Fruit fly (Drosophila melanogaster) whole organism, embryonic: ENCODE results near the gene CG32812.
A peak's percentile ranks its signal among the peaks of the same experiment; 100 is the strongest.

Experiments
- Awh ChIP-seq: fragments of 200-800 bp; sonication (Bioruptor generic); IDR thresholded peaks from 2 replicates; pipeline ENCODE4, ENCODE4 v1.3.6; 2022; ENCODE audit warnings: missing biosample characterization, missing genetic modification characterization
- C15 ChIP-seq: fragments of 200-800 bp; sonication (Bioruptor generic); IDR thresholded peaks from 3 replicates; pipeline ENCODE4 v1.3.6; 2022; ENCODE audit warnings: missing biosample characterization, missing genetic modification characterization
- CG11504 ChIP-seq: fragments of 200-800 bp; sonication (Bioruptor generic); optimal IDR thresholded peaks from 3 replicates; lab custom pipeline; 2019; ENCODE audit warnings: missing biosample characterization, mild to moderate bottlenecking, missing genetic modification characterization, moderate library complexity
- CG11695 ChIP-seq: fragments of 200-800 bp; sonication (Bioruptor generic); IDR thresholded peaks from 3 replicates; pipeline ENCODE4 v1.3.6; 2022; ENCODE audit warnings: missing biosample characterization, missing genetic modification characterization
- CG12071 ChIP-seq: fragments of 200-800 bp; sonication (Bioruptor generic); optimal IDR thresholded peaks from 3 replicates; lab custom pipeline; 2018; ENCODE audit warnings: missing biosample characterization, mild to moderate bottlenecking, missing genetic modification characterization
- CG12769 ChIP-seq: fragments of 200-800 bp; sonication (Bioruptor generic); optimal IDR thresholded peaks from 2 replicates; lab custom pipeline; 2019; ENCODE audit warnings: missing biosample characterization, mild to moderate bottlenecking, missing genetic modification characterization, moderate library complexity
- CG13287 ChIP-seq: fragments of 200-800 bp; sonication (Bioruptor generic); IDR thresholded peaks from 2 replicates; pipeline ENCODE4 v1.3.6; 2022; ENCODE audit warnings: missing biosample characterization, missing genetic modification characterization; ENCODE audit not compliant: partially characterized antibody
- CG13894 ChIP-seq: fragments of 200-800 bp; sonication (Bioruptor generic); optimal IDR thresholded peaks from 3 replicates; lab custom pipeline; 2018; ENCODE audit warnings: missing biosample characterization, mild to moderate bottlenecking, missing genetic modification characterization, moderate library complexity
- CG15269 ChIP-seq: fragments of 200-800 bp; sonication (Bioruptor generic); optimal IDR thresholded peaks from 2 replicates; lab custom pipeline; 2018; ENCODE audit warnings: missing biosample characterization, mild to moderate bottlenecking, missing genetic modification characterization, moderate library complexity
- CG31441 ChIP-seq: fragments of 200-800 bp; sonication (Bioruptor generic); IDR thresholded peaks from 2 replicates; pipeline ENCODE4 v1.3.6; 2022; ENCODE audit warnings: missing biosample characterization, missing genetic modification characterization
- CG34376 ChIP-seq: fragments of 200-800 bp; sonication (Bioruptor generic); optimal IDR thresholded peaks from 2 replicates; lab custom pipeline; 2018; ENCODE audit warnings: missing biosample characterization, mild to moderate bottlenecking, missing genetic modification characterization
- CG3726 ChIP-seq: fragments of 200-800 bp; sonication (Bioruptor generic); IDR thresholded peaks from 3 replicates; pipeline ENCODE4, ENCODE4 v1.3.6; 2022; ENCODE audit warnings: missing biosample characterization, missing genetic modification characterization
- CG5953 ChIP-seq: fragments of 200-800 bp; sonication (Bioruptor generic); IDR thresholded peaks from 2 replicates; pipeline ENCODE4 v1.3.6; 2022; ENCODE audit warnings: missing biosample characterization, missing genetic modification characterization
- CG6254 ChIP-seq: fragments of 200-800 bp; sonication (Bioruptor generic); optimal IDR thresholded peaks from 3 replicates; lab custom pipeline; 2017; ENCODE audit warnings: mild to moderate bottlenecking, missing biosample characterization, missing genetic modification reagents, missing genetic modification characterization
- CG7786 ChIP-seq: fragments of 200-800 bp; sonication (Bioruptor generic); optimal IDR thresholded peaks from 2 replicates; lab custom pipeline; 2016; ENCODE audit warnings: missing biosample characterization, missing genetic modification characterization
- CG7987 ChIP-seq: fragments of 200-800 bp; sonication (Bioruptor generic); optimal IDR thresholded peaks from 2 replicates; lab custom pipeline; 2018; ENCODE audit warnings: missing biosample characterization, mild to moderate bottlenecking, missing genetic modification characterization, moderate library complexity
- CG8089 ChIP-seq: fragments of 200-800 bp; sonication (Bioruptor generic); optimal IDR thresholded peaks from 3 replicates; lab custom pipeline; 2016; ENCODE audit warnings: missing biosample characterization, missing genetic modification characterization
- CG8290 ChIP-seq, 3 experiments: fragments of 200-800 bp; sonication (Bioruptor generic); optimal IDR thresholded peaks; 2 replicates each; lab custom pipeline; 2016 to 2019; ENCODE audit warnings: missing biosample characterization in 3 of 3, missing genetic modification characterization in 3 of 3, mild to moderate bottlenecking in 2 of 3, moderate library complexity in 1 of 3
- Dll ChIP-seq: fragments of 200-800 bp; sonication (Bioruptor generic); IDR thresholded peaks from 4 replicates; pipeline ENCODE4 v1.3.6; 2022; ENCODE audit warnings: missing biosample characterization, missing genetic modification characterization; ENCODE audit not compliant: partially characterized antibody
- GATAe ChIP-seq: fragments of 200-800 bp; sonication (Bioruptor generic); conservative IDR thresholded peaks from 2 replicates; pipeline ENCODE4 v1.3.6; 2022; ENCODE audit warnings: missing biosample characterization, missing genetic modification characterization
- H15 ChIP-seq: fragments of 200-800 bp; sonication (Bioruptor generic); IDR thresholded peaks from 3 replicates; pipeline ENCODE4 v1.3.6; 2022; ENCODE audit warnings: missing biosample characterization, missing genetic modification characterization
- Hmr ChIP-seq: fragments of 200-800 bp; sonication (Bioruptor generic); optimal IDR thresholded peaks from 3 replicates; lab custom pipeline; 2017; ENCODE audit warnings: mild to moderate bottlenecking, missing biosample characterization, missing genetic modification reagents, missing genetic modification characterization
- Jarid2 ChIP-seq: fragments of 200-800 bp; sonication (Bioruptor generic); optimal IDR thresholded peaks from 3 replicates; lab custom pipeline; 2017; ENCODE audit warnings: mild to moderate bottlenecking, missing biosample characterization, missing genetic modification reagents, missing genetic modification characterization
- Myb ChIP-seq: fragments of 200-800 bp; sonication (Bioruptor generic); optimal IDR thresholded peaks from 2 replicates; lab custom pipeline; 2016; ENCODE audit warnings: missing biosample characterization, missing genetic modification characterization
- Nf-YB ChIP-seq: fragments of 200-800 bp; sonication (Bioruptor generic); optimal IDR thresholded peaks from 3 replicates; lab custom pipeline; 2019; ENCODE audit warnings: missing biosample characterization, mild to moderate bottlenecking, missing genetic modification characterization, moderate library complexity
- Sox102F ChIP-seq: fragments of 200-800 bp; sonication (Bioruptor generic); optimal IDR thresholded peaks from 2 replicates; lab custom pipeline; 2018; ENCODE audit warnings: missing biosample characterization, mild to moderate bottlenecking, missing genetic modification characterization, moderate library complexity
- ase ChIP-seq: fragments of 200-800 bp; sonication (Bioruptor generic); IDR thresholded peaks from 3 replicates; pipeline ENCODE4 v1.3.6; 2022; ENCODE audit warnings: missing biosample characterization, missing genetic modification characterization
- cad ChIP-seq: fragments of >200 bp; optimal IDR thresholded peaks from 2 replicates; lab custom pipeline; 2017; ENCODE audit warnings: missing biosample characterization, missing genetic modification characterization
- chinmo ChIP-seq: fragments of 200-800 bp; sonication (Bioruptor generic); IDR thresholded peaks from 4 replicates; pipeline ENCODE4 v1.3.6; 2022; ENCODE audit warnings: missing biosample characterization, missing genetic modification characterization; ENCODE audit not compliant: partially characterized antibody
- crc ChIP-seq: fragments of 200-800 bp; sonication (Bioruptor generic); optimal IDR thresholded peaks from 2 replicates; lab custom pipeline; 2016; ENCODE audit warnings: missing biosample characterization, missing genetic modification characterization
- croc ChIP-seq: fragments of 200-800 bp; sonication (Bioruptor generic); conservative IDR thresholded peaks from 3 replicates; pipeline ENCODE4 v1.3.6; 2022; ENCODE audit warnings: missing biosample characterization, missing genetic modification characterization
- dmrt11E ChIP-seq: fragments of 200-800 bp; sonication (Bioruptor generic); optimal IDR thresholded peaks from 3 replicates; lab custom pipeline; 2018; ENCODE audit warnings: missing biosample characterization, mild to moderate bottlenecking, missing genetic modification characterization, moderate library complexity
- dysf ChIP-seq: fragments of 200-800 bp; sonication (Bioruptor generic); IDR thresholded peaks from 3 replicates; pipeline ENCODE4 v1.3.6; 2022; ENCODE audit warnings: missing biosample characterization, missing genetic modification characterization
- en ChIP-seq: fragments of 200-800 bp; sonication (Bioruptor generic); optimal IDR thresholded peaks from 2 replicates; lab custom pipeline; 2016; ENCODE audit warnings: missing biosample characterization, missing genetic modification characterization
- gfzf ChIP-seq: fragments of 200-800 bp; sonication (Bioruptor generic); optimal IDR thresholded peaks from 2 replicates; lab custom pipeline; 2016; ENCODE audit warnings: missing biosample characterization, mild to moderate bottlenecking, missing genetic modification characterization, moderate library complexity
- insv ChIP-seq, 2 experiments: fragments of 200-800 bp; sonication (Bioruptor generic); optimal IDR thresholded peaks; 3 replicates each; lab custom pipeline; 2016 to 2018; ENCODE audit warnings: missing biosample characterization in 2 of 2, missing genetic modification characterization in 2 of 2
- luna ChIP-seq: fragments of 200-800 bp; sonication (Bioruptor generic); optimal IDR thresholded peaks from 2 replicates; lab custom pipeline; 2016; ENCODE audit warnings: missing biosample characterization, missing genetic modification characterization
- pan ChIP-seq, 4 experiments: fragments of >200 bp in 3 of 4; fragments of 200-800 bp in 1 of 4; sonication (Bioruptor generic) in 1 of 4; optimal IDR thresholded peaks in 3 of 4; IDR thresholded peaks in 1 of 4; 2 replicates each; pipeline versions ENCODE4 v1.3.6 to Lab custom; 2017 to 2022; ENCODE audit warnings: missing biosample characterization in 2 of 4, missing genetic modification characterization in 2 of 4, mixed read lengths in 1 of 4
- pita ChIP-seq: fragments of 200-800 bp; sonication (Bioruptor generic); optimal IDR thresholded peaks from 2 replicates; lab custom pipeline; 2017; ENCODE audit warnings: missing biosample characterization, mild to moderate bottlenecking, missing genetic modification characterization
- salm ChIP-seq: fragments of 200-800 bp; sonication (Bioruptor generic); optimal IDR thresholded peaks from 2 replicates; lab custom pipeline; 2018; ENCODE audit warnings: missing biosample characterization, mild to moderate bottlenecking, missing genetic modification characterization
- sna ChIP-seq: fragments of 200-800 bp; sonication (Bioruptor generic); IDR thresholded peaks from 2 replicates; pipeline ENCODE4 v1.3.6; 2022; ENCODE audit warnings: missing biosample characterization, missing genetic modification characterization; ENCODE audit not compliant: partially characterized antibody
- sug ChIP-seq: fragments of 200-800 bp; optimal IDR thresholded peaks from 2 replicates; lab custom pipeline; 2019; ENCODE audit warnings: missing biosample characterization, mild to moderate bottlenecking, missing genetic modification characterization, moderate library complexity
- tll ChIP-seq, 2 experiments: fragments of 200-800 bp in 1 of 2; fragments of >200 bp in 1 of 2; sonication (Bioruptor generic) in 1 of 2; optimal IDR thresholded peaks; 2 replicates each; lab custom pipeline; 2017 to 2019; ENCODE audit warnings: missing biosample characterization in 2 of 2, missing genetic modification characterization in 2 of 2, mild to moderate bottlenecking in 1 of 2, moderate library complexity in 1 of 2
- trem ChIP-seq: fragments of 200-800 bp; optimal IDR thresholded peaks from 3 replicates; lab custom pipeline; 2019; ENCODE audit warnings: missing biosample characterization, mild to moderate bottlenecking, missing genetic modification characterization, moderate library complexity
- trh ChIP-seq: fragments of 200-800 bp; sonication (Bioruptor generic); optimal IDR thresholded peaks from 2 replicates; lab custom pipeline; 2016; ENCODE audit warnings: missing biosample characterization, missing genetic modification characterization
- unc-4 ChIP-seq: fragments of 200-800 bp; sonication (Bioruptor generic); IDR thresholded peaks from 2 replicates; pipeline ENCODE4 v1.3.6; 2022; ENCODE audit warnings: missing biosample characterization, missing genetic modification characterization; ENCODE audit not compliant: partially characterized antibody
- usp ChIP-seq: fragments of >200 bp; optimal IDR thresholded peaks from 2 replicates; lab custom pipeline; 2017; ENCODE audit warnings: missing biosample characterization, missing genetic modification characterization
- vvl ChIP-seq: fragments of 200-800 bp; sonication (Bioruptor generic); IDR thresholded peaks from 2 replicates; pipeline ENCODE4 v1.3.6; 2022; ENCODE audit warnings: missing biosample characterization, missing genetic modification characterization
- wek ChIP-seq: fragments of 200-800 bp; sonication (Bioruptor generic); optimal IDR thresholded peaks from 3 replicates; lab custom pipeline; 2018; ENCODE audit warnings: missing biosample characterization, mild to moderate bottlenecking, missing genetic modification characterization, moderate library complexity

Gene CG32812

DNA sequence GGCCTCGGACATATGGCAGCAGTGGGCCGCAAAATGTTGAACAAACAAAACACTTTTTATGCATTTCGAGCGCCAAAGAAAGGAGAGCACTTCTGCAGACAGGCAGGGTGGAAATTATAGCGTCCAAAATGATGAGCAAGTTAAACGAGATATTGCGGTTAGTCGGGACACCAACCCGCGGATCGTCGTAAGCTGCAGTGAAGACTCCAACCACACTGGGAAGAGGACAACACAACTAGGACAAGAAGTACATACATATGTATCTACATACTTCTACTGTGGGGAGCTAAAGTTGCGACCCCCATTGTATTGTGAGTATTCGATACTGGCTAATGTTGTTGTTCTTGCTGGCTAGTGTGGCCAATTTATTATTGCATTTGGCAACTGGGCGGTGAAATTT is 954 bp upstream of the CG32812 start (continued):
- TF ChIP-seq CG11695 (no peak), cad (no peak), pan (optimal IDR thresholded peaks at IDR 0.05; lab: Kevin White, UChicago) (no peak), pan (GFP tag; optimal IDR thresholded peaks at IDR 0.05 in 1 of 2, IDR thresholded peaks at IDR 0.05 in 1 of 2) (peak in 1 of 2 experiments; percentile 41), CG12769 (tag; lab: Kevin White, UChicago) (peak; percentile 39), pita (GFP tag; lab: Kevin White, UChicago) (peak; percentile 44), trh (no peak), Dll (GFP tag; lab: Robert Waterston, UW) (no peak), dysf (GFP tag; lab: Robert Waterston, UW) (no peak), gfzf (GFP tag; lab: Kevin White, UChicago) (peak; percentile 30), dmrt11E (tag; lab: Kevin White, UChicago) (no peak), CG15269 (tag; lab: Kevin White, UChicago) (no peak), CG8089 (GFP tag; lab: Kevin White, UChicago) (no peak), luna (no peak), Awh (GFP tag; lab: Robert Waterston, UW) (no peak), Myb (GFP tag; lab: Kevin White, UChicago) (no peak), insv (GFP tag; optimal IDR thresholded peaks at IDR 0.05; lab: Kevin White, UChicago) (no peak), C15 (GFP tag; lab: Robert Waterston, UW) (no peak), CG5953 (no peak), crc (no peak), salm (no peak), CG7987 (GFP tag; lab: Kevin White, UChicago) (no peak), Hmr (GFP tag; lab: Kevin White, UChicago) (peak; percentile 3), GATAe (GFP tag; lab: Robert Waterston, UW) (no peak), CG3726 (GFP tag; lab: Robert Waterston, UW) (no peak), CG8290 (GFP tag; optimal IDR thresholded peaks at IDR 0.05; lab: Kevin White, UChicago) (no peak), CG8290 (tag; optimal IDR thresholded peaks at IDR 0.05; lab: Kevin White, UChicago) (peak in 1 of 2 experiments; percentile 67), Jarid2 (GFP tag; lab: Kevin White, UChicago) (no peak), sug (no peak), CG34376 (GFP tag; lab: Kevin White, UChicago) (no peak), en (GFP tag; lab: Kevin White, UChicago) (no peak), CG6254 (no peak), CG31441 (GFP tag; lab: Robert Waterston, UW) (no peak), Sox102F (GFP tag; lab: Kevin White, UChicago) (no peak), sna (GFP tag; lab: Robert Waterston, UW) (no peak), ase (GFP tag; lab: Robert Waterston, UW) (no peak), chinmo (0 out of 4 replicates have a peak, but pooled peaks have one; percentile 38), CG13894 (tag; lab: Kevin White, UChicago) (no peak), croc (no peak), CG11504 (tag; lab: Kevin White, UChicago) (peak; percentile 6), H15 (GFP tag; lab: Robert Waterston, UW) (no peak)

DNA sequence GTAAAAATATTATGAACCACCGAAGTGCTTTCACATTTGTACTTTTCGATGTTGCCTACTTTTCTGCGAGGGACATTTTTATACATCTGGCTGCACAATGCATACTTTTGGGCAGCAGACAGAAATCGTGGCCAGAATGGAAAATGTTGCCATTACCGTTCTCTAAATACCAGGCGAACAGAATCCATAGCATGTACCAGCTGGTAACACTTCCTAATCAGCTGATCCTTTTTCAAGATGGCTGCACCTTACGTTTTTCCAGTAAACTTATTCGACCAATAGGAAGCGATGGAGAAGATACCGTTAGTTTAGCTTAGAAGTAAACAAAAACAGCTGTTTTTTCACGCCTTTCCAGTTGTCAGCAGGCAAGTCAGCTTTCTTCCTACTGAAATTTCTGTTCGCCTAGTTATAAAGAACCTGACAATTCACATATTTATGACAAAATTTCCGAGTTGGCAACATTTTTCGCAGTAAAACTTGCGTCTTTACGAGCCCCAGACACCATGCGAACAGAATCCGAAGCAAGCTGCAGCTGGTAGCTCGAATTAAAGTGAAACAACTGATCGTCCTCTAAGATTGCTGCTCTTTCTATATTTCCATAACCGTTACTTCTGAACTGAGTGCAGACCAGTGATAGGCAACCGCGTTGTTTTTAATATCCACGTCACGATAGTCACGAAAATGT is 2.0 kb downstream of the CG32812 start:
- 0 out of 4 replicates have a peak, but pooled peaks have one; percentile 14 for TF ChIP-seq Dll (GFP tag; lab: Robert Waterston, UW)
- no peak for TF ChIP-seq CG13287 (GFP tag; lab: Robert Waterston, UW)
- TF ChIP-seq trem (tag; lab: Kevin White, UChicago) = peak; percentile 22
- no peak for TF ChIP-seq vvl
- no peak for TF ChIP-seq tll (GFP tag; optimal IDR thresholded peaks at IDR 0.05; lab: Kevin White, UChicago)
- TF ChIP-seq wek (GFP tag; lab: Kevin White, UChicago) = no peak
- no peak for TF ChIP-seq CG12071 (GFP tag; lab: Kevin White, UChicago)
- TF ChIP-seq unc-4 (GFP tag; lab: Robert Waterston, UW) = 0 out of 2 replicates have a peak, but pooled peaks have one; percentile 22
- TF ChIP-seq CG7786 (GFP tag; lab: Kevin White, UChicago) = no peak
- no peak for TF ChIP-seq usp (GFP tag; lab: Kevin White, UChicago)
- TF ChIP-seq Nf-YB (GFP tag; lab: Kevin White, UChicago) = peak; percentile 95
- TF ChIP-seq CG8290 (GFP tag; optimal IDR thresholded peaks at IDR 0.05; lab: Kevin White, UChicago) = no peak
- peak in 1 of 2 experiments; percentile 54 for TF ChIP-seq CG8290 (tag; optimal IDR thresholded peaks at IDR 0.05; lab: Kevin White, UChicago)
